Fruit fly (Drosophila melanogaster): ENCODE data around the gene C3G.

The C3G gene

dm6 chrX:6791531-6791930 is 11.9 kb downstream of the C3G start (continued):
- TF ChIP-seq CG9609 (GFP tag; optimal IDR thresholded peaks at IDR 0.05) (no peak), mam (GFP tag; optimal IDR thresholded peaks at IDR 0.05) (no peak), CG10462 (GFP tag; optimal IDR thresholded peaks at IDR 0.05) (no peak), CG3847 (GFP tag; IDR thresholded peaks at IDR 0.05) (no peak; the same call in 1 of the 2 replicates), ATbp (GFP tag; optimal IDR thresholded peaks at IDR 0.05) (no peak), hkb (optimal IDR thresholded peaks at IDR 0.05) (no peak), hkb (GFP tag; IDR thresholded peaks at IDR 0.05) (peak; percentile 25; the same call in 1 of the 2 replicates), dimm (GFP tag; IDR thresholded peaks at IDR 0.05) (no peak), dati (GFP tag; IDR thresholded peaks at IDR 0.05) (no peak), Spps (tag; optimal IDR thresholded peaks at IDR 0.05) (no peak), CG12155 (GFP tag; optimal IDR thresholded peaks at IDR 0.05) (no peak), CG17802 (tag; optimal IDR thresholded peaks at IDR 0.05) (no peak), az2 (GFP tag; optimal IDR thresholded peaks at IDR 0.05) (peak; percentile 9), pita (GFP tag; optimal IDR thresholded peaks at IDR 0.05) (no peak), CG7271 (tag; optimal IDR thresholded peaks at IDR 0.05) (no peak), CG9437 (GFP tag; optimal IDR thresholded peaks at IDR 0.05) (no peak), danr (GFP tag; IDR thresholded peaks at IDR 0.05) (no peak), bowl (GFP tag; IDR thresholded peaks at IDR 0.05) (no peak), Dp (GFP tag; optimal IDR thresholded peaks at IDR 0.05) (no peak), CG10366 (GFP tag; IDR thresholded peaks at IDR 0.05) (peak; percentile 53; the same call in 1 of the 2 replicates), CG16779 (GFP tag; IDR thresholded peaks at IDR 0.05) (no peak), Vsx1 (GFP tag; optimal IDR thresholded peaks at IDR 0.05) (no peak), pzg (GFP tag; optimal IDR thresholded peaks at IDR 0.05) (no peak), CG31365 (tag; optimal IDR thresholded peaks at IDR 0.05) (no peak), NfI (GFP tag; optimal IDR thresholded peaks at IDR 0.05) (no peak), CG10543 (GFP tag; optimal IDR thresholded peaks at IDR 0.05) (no peak), Hand (GFP tag; optimal IDR thresholded peaks at IDR 0.05) (no peak), CG12744 (GFP tag; optimal IDR thresholded peaks at IDR 0.05) (no peak), Bdp1 (GFP tag; optimal IDR thresholded peaks at IDR 0.05) (no peak), Taf1 (GFP tag; IDR thresholded peaks at IDR 0.05) (no peak), abd-A (tag; optimal IDR thresholded peaks at IDR 0.05) (no peak), CG14965 (GFP tag; optimal IDR thresholded peaks at IDR 0.05; ENCODE audit: borderline replicate concordance) (no peak), fd64A (GFP tag; optimal IDR thresholded peaks at IDR 0.05) (no peak), tup (GFP tag; optimal IDR thresholded peaks at IDR 0.05) (no peak), Deaf1 (tag; optimal IDR thresholded peaks at IDR 0.05) (no peak), nerfin-2 (GFP tag; IDR thresholded peaks at IDR 0.05; ENCODE audit: partially characterized antibody) (no peak), CG32772 (GFP tag; IDR thresholded peaks at IDR 0.05) (no peak), CHES-1-like (GFP tag; optimal IDR thresholded peaks at IDR 0.05) (no peak), al (GFP tag; IDR thresholded peaks at IDR 0.05) (no peak), Dfd (GFP tag; optimal IDR thresholded peaks at IDR 0.05) (no peak), nmo (GFP tag; optimal IDR thresholded peaks at IDR 0.05) (peak; percentile 10), klu (GFP tag; IDR thresholded peaks at IDR 0.05) (no peak), CG34376 (GFP tag; optimal IDR thresholded peaks at IDR 0.05) (no peak), h (optimal IDR thresholded peaks at IDR 0.05) (no peak), NC2β (GFP tag; optimal IDR thresholded peaks at IDR 0.05) (no peak), CG3407 (GFP tag; optimal IDR thresholded peaks at IDR 0.05) (no peak), CG14667 (GFP tag; IDR thresholded peaks at IDR 0.05) (no peak), CG15073 (GFP tag; optimal IDR thresholded peaks at IDR 0.05) (no peak), CG11085 (GFP tag; IDR thresholded peaks at IDR 0.05) (no peak), fd96Cb (tag; optimal IDR thresholded peaks at IDR 0.05) (no peak), Myb (GFP tag; optimal IDR thresholded peaks at IDR 0.05) (no peak), Atf3 (GFP tag; optimal IDR thresholded peaks at IDR 0.05) (no peak), bcd (GFP tag; optimal IDR thresholded peaks at IDR 0.05) (no peak)

Data from whole organism, embryonic.